Worm (Caenorhabditis elegans) whole organism, mixed stage, embryonic: ENCODE results near the gene R09H10.1.
A peak's percentile ranks its signal among the peaks of the same experiment; 100 is the strongest.

ENCODE experiments used
- M03D4.4 ChIP-seq: sonication (generic microtip); optimal IDR thresholded peaks from 2 replicates; lab custom pipeline; 2017; ENCODE audit warnings: mild to moderate bottlenecking, missing genetic modification characterization, missing compliant biosample characterization
- bed-3 ChIP-seq: fragments of 200-800 bp; sonication (Bioruptor generic); optimal IDR thresholded peaks from 3 replicates; lab custom pipeline; 2018; ENCODE audit warnings: mild to moderate bottlenecking, missing genetic modification characterization, moderate library complexity, missing compliant biosample characterization
- blmp-1 ChIP-seq: fragments of 150-350 bp; optimal IDR thresholded peaks from 2 replicates; lab custom pipeline; 2014; ENCODE audit warnings: missing biosample characterization, missing genetic modification characterization
- ceh-39 ChIP-seq: fragments of 150-350 bp; optimal IDR thresholded peaks from 2 replicates; lab custom pipeline; 2014; ENCODE audit warnings: missing biosample characterization, missing genetic modification characterization
- ceh-43 ChIP-seq: fragments of 200-800 bp; sonication (Bioruptor generic); optimal IDR thresholded peaks from 2 replicates; lab custom pipeline; 2018; ENCODE audit warnings: mild to moderate bottlenecking, missing genetic modification characterization, moderate library complexity, missing compliant biosample characterization
- ceh-83 ChIP-seq: fragments of 200-800 bp; sonication (Bioruptor generic); optimal IDR thresholded peaks from 2 replicates; lab custom pipeline; 2018; ENCODE audit warnings: mild to moderate bottlenecking, missing genetic modification characterization, missing compliant biosample characterization
- ces-1 ChIP-seq: fragments of 150-350 bp; optimal IDR thresholded peaks from 2 replicates; lab custom pipeline; 2014; ENCODE audit warnings: missing biosample characterization, missing genetic modification reagents, missing genetic modification characterization
- cnd-1 ChIP-seq: fragments of 200-800 bp; sonication (Bioruptor generic); optimal IDR thresholded peaks from 2 replicates; lab custom pipeline; 2018; ENCODE audit warnings: mild to moderate bottlenecking, missing genetic modification characterization, missing compliant biosample characterization
- drap-1 ChIP-seq: fragments of 200-800 bp; sonication (Bioruptor generic); optimal IDR thresholded peaks from 3 replicates; lab custom pipeline; 2018; ENCODE audit warnings: mild to moderate bottlenecking, missing genetic modification characterization, missing compliant biosample characterization
- elt-1 ChIP-seq: sonication (generic microtip); optimal IDR thresholded peaks from 2 replicates; lab custom pipeline; 2017; ENCODE audit warnings: missing genetic modification characterization, mild to moderate bottlenecking, missing compliant biosample characterization, antibody characterized with exemption, moderate library complexity, borderline replicate concordance; ENCODE audit not compliant: insufficient read depth
- elt-3 ChIP-seq: fragments of 150-350 bp; optimal IDR thresholded peaks from 2 replicates; lab custom pipeline; 2014; ENCODE audit warnings: missing biosample characterization, missing genetic modification characterization
- flh-1 ChIP-seq: fragments of 200-800 bp; sonication (Bioruptor generic); optimal IDR thresholded peaks from 2 replicates; lab custom pipeline; 2018; ENCODE audit warnings: mild to moderate bottlenecking, missing genetic modification characterization, moderate library complexity, missing compliant biosample characterization
- ham-2 ChIP-seq: fragments of 200-800 bp; sonication (Bioruptor generic); optimal IDR thresholded peaks from 2 replicates; lab custom pipeline; 2018; ENCODE audit warnings: mild to moderate bottlenecking, missing genetic modification characterization, missing compliant biosample characterization
- hlh-1 ChIP-seq: fragments of 150-350 bp; optimal IDR thresholded peaks from 2 replicates; lab custom pipeline; 2014; ENCODE audit warnings: missing biosample characterization, missing genetic modification reagents, missing genetic modification characterization
- lin-13 ChIP-seq: fragments of 150-350 bp; optimal IDR thresholded peaks from 2 replicates; lab custom pipeline; 2014; ENCODE audit warnings: missing biosample characterization, missing genetic modification characterization
- lin-32 ChIP-seq: fragments of 200-800 bp; sonication (Bioruptor generic); optimal IDR thresholded peaks from 2 replicates; lab custom pipeline; 2018; ENCODE audit warnings: mild to moderate bottlenecking, missing genetic modification characterization, missing compliant biosample characterization
- lsy-2 ChIP-seq: fragments of 150-350 bp; optimal IDR thresholded peaks from 2 replicates; lab custom pipeline; 2014; ENCODE audit warnings: missing biosample characterization, missing genetic modification characterization
- mab-5 ChIP-seq: fragments of 150-350 bp; optimal IDR thresholded peaks from 2 replicates; lab custom pipeline; 2014; ENCODE audit warnings: missing biosample characterization, missing genetic modification characterization
- mls-2 ChIP-seq: sonication (generic microtip); optimal IDR thresholded peaks from 2 replicates; lab custom pipeline; 2016; ENCODE audit warnings: mild to moderate bottlenecking, missing genetic modification characterization, moderate library complexity, missing compliant biosample characterization
- nhr-2 ChIP-seq: fragments of 150-350 bp; optimal IDR thresholded peaks from 2 replicates; lab custom pipeline; 2014; ENCODE audit warnings: missing biosample characterization, missing genetic modification characterization
- nhr-237 ChIP-seq: fragments of 150-350 bp; optimal IDR thresholded peaks from 2 replicates; lab custom pipeline; 2014; ENCODE audit warnings: missing biosample characterization, missing genetic modification characterization
- nhr-28 ChIP-seq: fragments of 150-350 bp; optimal IDR thresholded peaks from 2 replicates; lab custom pipeline; 2014; ENCODE audit warnings: missing biosample characterization, missing genetic modification characterization
- nhr-76 ChIP-seq: sonication (generic microtip); optimal IDR thresholded peaks from 2 replicates; lab custom pipeline; 2017; ENCODE audit warnings: missing biosample characterization, missing genetic modification characterization
- pha-4 ChIP-seq: fragments of 150-350 bp; optimal IDR thresholded peaks from 2 replicates; lab custom pipeline; 2018; ENCODE audit warnings: missing biosample characterization, missing genetic modification reagents, missing genetic modification characterization
- sem-2 ChIP-seq: fragments of 200-800 bp; sonication (Bioruptor generic); optimal IDR thresholded peaks from 2 replicates; lab custom pipeline; 2018; ENCODE audit warnings: mild to moderate bottlenecking, missing genetic modification characterization, missing compliant biosample characterization
- snpc-4 ChIP-seq: fragments of 150-350 bp; optimal IDR thresholded peaks from 2 replicates; lab custom pipeline; 2014; ENCODE audit warnings: missing biosample characterization, missing genetic modification characterization
- sptf-1 ChIP-seq: sonication (generic microtip); optimal IDR thresholded peaks from 2 replicates; lab custom pipeline; 2017; ENCODE audit warnings: mild to moderate bottlenecking, missing genetic modification characterization, moderate library complexity, missing compliant biosample characterization
- tbx-8 ChIP-seq: fragments of 200-800 bp; sonication (Bioruptor generic); optimal IDR thresholded peaks from 2 replicates; lab custom pipeline; 2018; ENCODE audit warnings: mild to moderate bottlenecking, missing genetic modification characterization, moderate library complexity, missing compliant biosample characterization
- unc-120 ChIP-seq: sonication (generic microtip); optimal IDR thresholded peaks from 2 replicates; lab custom pipeline; 2017; ENCODE audit warnings: missing genetic modification characterization, missing compliant biosample characterization; ENCODE audit not compliant: poor library complexity, severe bottlenecking
- unc-39 ChIP-seq: fragments of 150-350 bp; optimal IDR thresholded peaks from 2 replicates; lab custom pipeline; 2014; ENCODE audit warnings: missing biosample characterization, missing genetic modification characterization
- unc-62 ChIP-seq: fragments of 150-350 bp; optimal IDR thresholded peaks from 2 replicates; lab custom pipeline; 2014; ENCODE audit warnings: missing biosample characterization, missing genetic modification reagents, missing genetic modification characterization
- zip-8 ChIP-seq: fragments of 150-350 bp; optimal IDR thresholded peaks from 2 replicates; lab custom pipeline; 2014; ENCODE audit warnings: missing biosample characterization, missing genetic modification characterization

Gene R09H10.1

DNA sequence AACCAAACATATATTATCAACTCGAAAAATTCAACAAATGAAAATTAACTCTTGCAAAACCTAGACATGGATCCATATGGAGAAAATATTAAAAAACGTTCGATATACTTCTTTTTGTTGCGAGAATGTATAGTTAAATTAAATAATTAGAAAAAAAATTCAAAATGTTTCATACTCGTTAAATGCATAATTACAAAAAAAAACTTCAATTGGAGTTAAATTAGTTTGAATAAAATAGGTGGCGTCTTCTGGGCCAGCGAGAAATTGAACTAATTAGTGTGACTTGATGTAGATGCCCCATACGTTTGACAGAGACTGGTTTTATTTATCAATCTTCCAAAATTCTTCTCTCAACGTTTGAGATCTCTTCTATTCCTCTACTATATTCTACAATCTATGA, 21.7 kb upstream of the R09H10.1 start, which contains the start of gene lgc-43:
Gene lgc-43, plus strand, starts transcription at position 301 of the 400 bp plus-strand sequence.
- TF ChIP-seq unc-62 (GFP tag; lab: Kevin White, UChicago) (no peak), snpc-4 (no peak), unc-39 (tag; lab: Kevin White, UChicago) (no peak), cnd-1 (no peak), ces-1 (peak; percentile 5), zip-8 (no peak), nhr-28 (no peak), lsy-2 (tag; lab: Kevin White, UChicago) (no peak)

DNA sequence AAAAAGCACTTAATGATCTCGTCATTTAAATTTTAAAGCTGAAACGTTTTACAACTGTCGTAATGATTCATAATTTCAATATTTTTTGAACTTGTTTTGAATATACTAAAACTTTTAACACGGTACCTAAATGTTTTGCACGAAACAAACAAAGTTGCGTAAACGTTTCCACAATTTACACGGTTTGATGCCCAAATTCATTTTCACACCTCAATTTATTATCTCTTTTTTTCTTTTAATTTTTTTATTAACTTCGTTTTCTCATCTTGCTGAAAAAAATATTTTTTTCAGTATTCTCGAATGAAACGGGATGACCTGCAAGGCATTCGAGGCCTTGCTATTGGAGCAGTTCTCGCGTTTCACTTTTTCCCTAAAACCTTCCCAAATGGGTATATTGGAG, 15.8 kb upstream of the R09H10.1 start, which contains the start of gene oac-8:
Gene oac-8, plus strand, starts transcription at position 301 of the 400 bp plus-strand sequence.
- TF ChIP-seq hlh-1: no peak
- TF ChIP-seq nhr-2 (tag; lab: Kevin White, UChicago): no peak
- TF ChIP-seq ceh-83: no peak
- no peak for TF ChIP-seq ham-2
- no peak for TF ChIP-seq tbx-8 (GFP tag; lab: Kevin White, UChicago)
- no peak for TF ChIP-seq lin-32 (GFP tag; lab: Kevin White, UChicago)
- TF ChIP-seq flh-1 (GFP tag; lab: Kevin White, UChicago): no peak

DNA sequence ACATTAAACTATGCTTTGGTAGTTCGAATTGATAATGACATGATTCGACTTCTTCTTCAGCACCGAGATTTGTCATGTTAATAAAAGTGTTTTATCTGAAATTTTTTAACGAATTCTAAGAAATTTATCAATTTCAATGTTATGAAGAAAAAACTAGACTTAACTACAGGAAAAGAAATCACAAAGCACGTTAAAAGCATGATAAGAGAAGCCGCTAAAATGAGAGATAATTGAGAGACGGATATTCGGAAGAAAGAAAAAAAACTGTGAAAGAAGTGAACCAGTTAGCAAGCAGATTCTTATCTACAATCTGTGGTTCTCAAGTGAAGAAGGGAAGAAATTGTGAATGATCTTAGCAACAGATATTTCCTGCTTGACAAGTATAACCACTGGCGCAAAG, 11.0 kb upstream of the R09H10.1 start, which contains the start of gene C43F9.4:
Gene C43F9.4, minus strand, starts transcription at position 101 of the 400 bp plus-strand sequence.
- TF ChIP-seq ham-2 (no peak), zip-8 (no peak), sptf-1 (tag; lab: Kevin White, UChicago) (no peak), nhr-237 (tag; lab: Kevin White, UChicago) (no peak), ceh-39 (tag; lab: Kevin White, UChicago) (no peak)

DNA sequence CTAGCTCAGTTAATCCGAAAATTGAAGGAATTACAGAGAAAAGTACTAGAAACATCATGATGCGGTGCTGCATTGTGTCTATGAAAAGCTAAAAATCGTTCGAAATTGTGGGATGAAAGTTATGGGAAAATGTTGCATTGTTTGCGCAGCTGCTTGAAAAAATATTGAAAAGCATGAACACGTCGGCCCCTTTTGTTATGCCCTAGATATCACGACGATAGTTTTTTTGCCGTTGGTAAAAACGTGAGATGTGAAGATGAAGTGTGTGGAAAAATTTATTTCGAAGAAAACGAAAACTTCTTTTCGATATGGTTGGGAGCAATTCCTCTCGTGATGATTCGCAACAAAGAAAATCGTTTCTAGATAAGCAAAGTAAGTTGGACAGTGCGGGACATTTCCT, 9.4 kb upstream of the R09H10.1 start, which contains the start of the genes C43F9.5 and nkb-2:
Gene C43F9.5, minus strand, starts transcription at position 101 of the 400 bp plus-strand sequence.
Gene nkb-2, plus strand, starts transcription at position 277 of the 400 bp plus-strand sequence.
- TF ChIP-seq sptf-1 (tag; lab: Kevin White, UChicago): no peak
- no peak for TF ChIP-seq M03D4.4 (tag; lab: Kevin White, UChicago)
- no peak for TF ChIP-seq elt-3 (tag; lab: Kevin White, UChicago)
- no peak for TF ChIP-seq ham-2
- no peak for TF ChIP-seq mab-5 (tag; lab: Kevin White, UChicago)
- TF ChIP-seq ceh-39 (tag; lab: Kevin White, UChicago): no peak
- no peak for TF ChIP-seq lin-32 (GFP tag; lab: Kevin White, UChicago)
- no peak for TF ChIP-seq mls-2
- no peak for TF ChIP-seq snpc-4
- TF ChIP-seq ceh-43: no peak
- TF ChIP-seq pha-4: no peak
- no peak for TF ChIP-seq sem-2 (GFP tag; lab: Kevin White, UChicago)
- no peak for TF ChIP-seq nhr-76
- no peak for TF ChIP-seq zip-8
- TF ChIP-seq ceh-83: no peak
- TF ChIP-seq lsy-2 (tag; lab: Kevin White, UChicago): no peak
- no peak for TF ChIP-seq lin-13
- TF ChIP-seq tbx-8 (GFP tag; lab: Kevin White, UChicago): no peak
- no peak for TF ChIP-seq elt-1 (tag; lab: Kevin White, UChicago)

DNA sequence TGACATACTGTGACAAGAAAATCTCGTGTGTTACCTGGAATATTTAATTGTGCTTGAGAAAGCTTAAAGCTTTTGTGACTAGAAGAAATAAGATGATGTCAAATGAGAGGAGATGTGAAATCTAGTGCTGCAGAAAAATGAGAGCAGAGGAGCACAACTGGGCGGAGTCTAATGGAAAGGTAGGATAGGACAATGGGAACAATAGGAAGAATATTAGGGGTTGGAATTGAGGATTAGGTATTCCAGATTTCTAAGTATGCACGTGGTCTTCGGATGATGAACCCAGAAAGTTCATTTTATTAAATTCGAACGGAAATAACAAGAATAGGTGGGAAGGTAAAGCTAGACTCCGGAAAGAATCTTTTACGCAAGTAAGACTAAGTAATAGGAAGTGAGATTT, 6.5 kb upstream of the R09H10.1 start, which contains the start of gene C43F9.7:
Gene C43F9.7, minus strand, starts transcription at position 101 of the 400 bp plus-strand sequence.
- no peak for TF ChIP-seq pha-4
- TF ChIP-seq cnd-1: no peak
- TF ChIP-seq unc-120 (tag; lab: Kevin White, UChicago): no peak
- TF ChIP-seq unc-39 (tag; lab: Kevin White, UChicago): no peak
- no peak for TF ChIP-seq ceh-83
- TF ChIP-seq bed-3: no peak
- no peak for TF ChIP-seq nhr-2 (tag; lab: Kevin White, UChicago)
- TF ChIP-seq blmp-1 (tag; lab: Kevin White, UChicago): no peak
- TF ChIP-seq lin-32 (GFP tag; lab: Kevin White, UChicago): no peak
- no peak for TF ChIP-seq tbx-8 (GFP tag; lab: Kevin White, UChicago)
- TF ChIP-seq lsy-2 (tag; lab: Kevin White, UChicago): no peak
- TF ChIP-seq ham-2: no peak
- TF ChIP-seq ceh-39 (tag; lab: Kevin White, UChicago): no peak
- TF ChIP-seq lin-13: no peak
- TF ChIP-seq flh-1 (GFP tag; lab: Kevin White, UChicago): no peak
- TF ChIP-seq drap-1 (GFP tag; lab: Kevin White, UChicago): no peak
